Worm (Caenorhabditis elegans) whole organism, mixed stage, embryonic: ENCODE results near the gene ZK742.3.

Experiments
- elt-3 ChIP-seq: fragments of 150-350 bp; optimal IDR thresholded peaks from 2 replicates; lab custom pipeline; 2014; ENCODE audit warnings: missing biosample characterization, missing genetic modification characterization
- unc-39 ChIP-seq: fragments of 150-350 bp; optimal IDR thresholded peaks from 2 replicates; lab custom pipeline; 2014; ENCODE audit warnings: missing biosample characterization, missing genetic modification characterization
- unc-62 ChIP-seq: fragments of 150-350 bp; optimal IDR thresholded peaks from 2 replicates; lab custom pipeline; 2014; ENCODE audit warnings: missing biosample characterization, missing genetic modification reagents, missing genetic modification characterization

ce11 chrV:7848251-7848650 lies 38.5 kb upstream of the ZK742.3 start:
- TF ChIP-seq unc-39 (tag; lab: Kevin White, UChicago) (no peak), elt-3 (tag; lab: Kevin White, UChicago) (no peak), unc-62 (GFP tag; lab: Kevin White, UChicago) (no peak)
